Worm (Caenorhabditis elegans) whole organism, L2 larva: ENCODE results near the gene C49A9.2.

Experiments used
- lsy-2 ChIP-seq, 2 experiments: fragments of 150-350 bp in 1 of 2; sonication (generic microtip) in 1 of 2; optimal IDR thresholded peaks; 2 replicates each; lab custom pipeline; 2014 to 2017; ENCODE audit warnings: missing biosample characterization in 2 of 2, missing genetic modification characterization in 2 of 2
- mab-5 ChIP-seq: fragments of 150-350 bp; optimal IDR thresholded peaks from 2 replicates; lab custom pipeline; 2014; ENCODE audit warnings: missing biosample characterization, missing genetic modification characterization
- mdl-1 ChIP-seq, 2 experiments: fragments of 150-350 bp in 1 of 2; sonication (generic microtip) in 1 of 2; optimal IDR thresholded peaks; 2 replicates each; lab custom pipeline; 2017; ENCODE audit warnings: missing biosample characterization in 2 of 2, missing genetic modification characterization in 2 of 2
- peb-1 ChIP-seq: fragments of 150-350 bp; optimal IDR thresholded peaks from 2 replicates; lab custom pipeline; 2014; ENCODE audit warnings: missing biosample characterization, missing genetic modification characterization
- sma-9 ChIP-seq, 2 experiments: fragments of 150-350 bp in 1 of 2; sonication (generic microtip) in 1 of 2; optimal IDR thresholded peaks; 2 replicates each; lab custom pipeline; 2014 to 2016; ENCODE audit warnings: missing genetic modification characterization in 2 of 2, mild to moderate bottlenecking in 1 of 2, missing biosample characterization in 1 of 2, missing compliant biosample characterization in 1 of 2, missing genetic modification reagents in 1 of 2, moderate library complexity in 1 of 2
- snpc-4 ChIP-seq: fragments of 150-350 bp; optimal IDR thresholded peaks from 2 replicates; lab custom pipeline; 2014; ENCODE audit warnings: missing biosample characterization, missing genetic modification characterization
- unc-39 ChIP-seq: fragments of 150-350 bp; optimal IDR thresholded peaks from 2 replicates; lab custom pipeline; 2014; ENCODE audit warnings: missing biosample characterization, missing genetic modification characterization
- zag-1 ChIP-seq: fragments of 150-350 bp; optimal IDR thresholded peaks from 2 replicates; lab custom pipeline; 2014; ENCODE audit warnings: missing biosample characterization, missing genetic modification characterization

- TF ChIP-seq mdl-1 (tag; optimal IDR thresholded peaks at IDR 0.05; lab: Kevin White, UChicago): no peak
- no peak for TF ChIP-seq mab-5 (tag; lab: Kevin White, UChicago)
- no peak for TF ChIP-seq lsy-2 (tag; optimal IDR thresholded peaks at IDR 0.05; lab: Kevin White, UChicago)
- no peak for TF ChIP-seq zag-1 (tag; lab: Kevin White, UChicago)
- TF ChIP-seq peb-1 (tag; lab: Kevin White, UChicago): no peak
- no peak for TF ChIP-seq unc-39 (tag; lab: Kevin White, UChicago)
- TF ChIP-seq sma-9 (GFP tag; optimal IDR thresholded peaks at IDR 0.05; lab: Kevin White, UChicago): no peak
- no peak for TF ChIP-seq sma-9 (tag; optimal IDR thresholded peaks at IDR 0.05; lab: Kevin White, UChicago)
- TF ChIP-seq snpc-4 (tag; lab: Kevin White, UChicago): no peak
Measured at ce11 chrIV:6221878-6222277, 3.4 kb upstream of the C49A9.2 start, which contains the start of gene C49A9.3.
